Fruit fly (Drosophila melanogaster) whole organism, pupa: ENCODE measurements around the gene CG3529.

Experiments used
- CG13204 ChIP-seq: fragments of 200-800 bp; sonication (Bioruptor generic); optimal IDR thresholded peaks from 2 replicates; lab custom pipeline; 2018; ENCODE audit warnings: missing biosample characterization, mild to moderate bottlenecking, missing genetic modification characterization, moderate library complexity
- CG17806 ChIP-seq: fragments of 200-800 bp; sonication (Bioruptor generic); optimal IDR thresholded peaks from 2 replicates; lab custom pipeline; 2018; ENCODE audit warnings: missing biosample characterization, mild to moderate bottlenecking, missing genetic modification characterization, moderate library complexity
- CG34367 ChIP-seq: fragments of 200-800 bp; sonication (Bioruptor generic); optimal IDR thresholded peaks from 2 replicates; lab custom pipeline; 2018; ENCODE audit warnings: missing biosample characterization, mild to moderate bottlenecking, missing genetic modification characterization
- CG8159 ChIP-seq: fragments of 200-800 bp; sonication (Bioruptor generic); optimal IDR thresholded peaks from 3 replicates; lab custom pipeline; 2018; ENCODE audit warnings: missing biosample characterization, mild to moderate bottlenecking, missing genetic modification characterization, moderate library complexity
- CG9948 ChIP-seq: fragments of 200-800 bp; sonication (Bioruptor generic); optimal IDR thresholded peaks from 2 replicates; lab custom pipeline; 2018; ENCODE audit warnings: missing biosample characterization, mild to moderate bottlenecking, missing genetic modification characterization, moderate library complexity
- EcR ChIP-seq: fragments of 200-800 bp; sonication (Bioruptor generic); optimal IDR thresholded peaks from 3 replicates; lab custom pipeline; 2019; ENCODE audit warnings: missing biosample characterization, missing genetic modification characterization, mild to moderate bottlenecking, moderate library complexity, missing genetic modification reagents
- Ets98B ChIP-seq: fragments of 200-800 bp; sonication (Bioruptor generic); IDR thresholded peaks from 2 replicates; pipeline ENCODE4 v1.3.6; 2022; ENCODE audit warnings: missing biosample characterization, missing genetic modification characterization
- gl ChIP-seq: fragments of 200-800 bp; sonication (Bioruptor generic); optimal IDR thresholded peaks from 2 replicates; lab custom pipeline; 2018; ENCODE audit warnings: missing biosample characterization, mild to moderate bottlenecking, missing genetic modification characterization
- rn ChIP-seq: fragments of 200-800 bp; sonication (Bioruptor generic); IDR thresholded peaks from 2 replicates; pipeline ENCODE4 v1.3.6; 2022; ENCODE audit warnings: missing biosample characterization, missing genetic modification characterization

dm6 chr3L:9422135-9422534 lies 24.5 kb upstream of the CG3529 start:
- TF ChIP-seq CG8159 (tag; lab: Kevin White, UChicago) (no peak), gl (tag; lab: Kevin White, UChicago) (no peak), EcR (no peak), CG13204 (no peak), CG34367 (tag; lab: Kevin White, UChicago) (no peak), Ets98B (GFP tag; lab: Robert Waterston, UW) (no peak), rn (no peak), CG17806 (tag; lab: Kevin White, UChicago) (no peak), CG9948 (no peak)
